Worm (Caenorhabditis elegans) whole organism, late embryonic: ENCODE results near the gene T23E7.6.

Source experiments
- C38D4.7 ChIP-seq: fragments of 200-800 bp; sonication (Bioruptor generic); optimal IDR thresholded peaks from 2 replicates; lab custom pipeline; 2018; ENCODE audit warnings: mild to moderate bottlenecking, missing genetic modification characterization, moderate library complexity, missing compliant biosample characterization
- lim-6 ChIP-seq: sonication (generic microtip); optimal IDR thresholded peaks from 2 replicates; lab custom pipeline; 2016; ENCODE audit warnings: missing genetic modification characterization, missing compliant biosample characterization
- ref-2 ChIP-seq: sonication (generic microtip); optimal IDR thresholded peaks from 2 replicates; lab custom pipeline; 2016; ENCODE audit warnings: missing genetic modification characterization, missing compliant biosample characterization
- syd-9 ChIP-seq: sonication (generic microtip); optimal IDR thresholded peaks from 2 replicates; lab custom pipeline; 2016; ENCODE audit warnings: mild to moderate bottlenecking, missing genetic modification characterization, moderate library complexity, missing compliant biosample characterization

DNA sequence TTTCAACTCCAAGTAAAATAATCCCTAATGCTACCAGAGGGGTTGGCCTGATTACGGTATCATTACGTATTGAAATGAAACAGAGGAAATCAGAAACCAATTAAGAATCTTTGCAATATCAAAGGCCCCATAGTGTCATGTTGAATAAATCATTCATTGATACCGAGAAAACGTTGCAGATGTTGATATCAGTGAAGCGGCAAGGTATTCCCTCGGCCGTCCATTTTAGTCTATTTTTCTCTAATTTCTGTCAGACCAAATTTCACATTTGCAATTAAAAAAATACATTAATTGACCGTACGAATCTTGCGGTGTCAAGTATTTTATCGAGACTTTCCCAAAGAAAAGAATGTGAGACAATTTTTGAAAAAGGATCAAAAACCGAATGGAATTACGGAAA is 50.4 kb downstream of the T23E7.6 start:
- no peak for TF ChIP-seq ref-2 (tag; lab: Kevin White, UChicago)
- TF ChIP-seq syd-9 (tag; lab: Kevin White, UChicago), result no peak
- no peak for TF ChIP-seq lim-6 (tag; lab: Kevin White, UChicago)
- no peak for TF ChIP-seq C38D4.7 (GFP tag; lab: Kevin White, UChicago)
